Worm (Caenorhabditis elegans): ENCODE results near the gene Y75B7AR.1.

DNA sequence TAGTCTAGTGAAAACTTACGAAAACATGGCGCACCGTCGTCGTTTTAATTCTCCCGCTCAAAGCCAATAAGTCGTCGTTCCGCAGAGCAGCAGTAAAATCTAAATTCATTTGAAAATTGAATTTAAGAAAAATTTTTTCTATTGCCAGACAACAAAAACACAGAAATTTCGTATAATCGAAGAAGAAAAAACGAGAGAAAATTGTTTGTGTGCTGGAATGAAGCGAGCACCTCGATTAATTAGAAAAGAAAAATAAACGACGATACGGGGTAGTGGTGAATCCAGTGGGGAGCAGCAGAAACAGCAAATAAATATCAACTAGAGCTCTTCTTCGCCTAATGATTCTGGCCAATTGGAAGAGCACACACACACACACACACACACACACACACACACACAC lies 21.9 kb downstream of the Y75B7AR.1 start, which contains the start of gene snt-3:
- no peak for TF ChIP-seq ama-1 (optimal IDR thresholded peaks at IDR 0.05)
- TF ChIP-seq F13C5.2 (tag; optimal IDR thresholded peaks at IDR 0.05): no peak
- no peak for TF ChIP-seq aly-1 (tag; optimal IDR thresholded peaks at IDR 0.05)
